Fruit fly (Drosophila melanogaster): Measurements from ENCODE around the gene Dronc.

Gene Dronc

dm6 chr3L:9972007-9972856, 4.0 kb downstream of the Dronc start, which contains the start of the genes CG6674, CG42455 and vnc (continued):
- TF ChIP-seq CG10631 (GFP tag; optimal IDR thresholded peaks at IDR 0.05) = peak; percentile 4
- TF ChIP-seq Eip75B (GFP tag; optimal IDR thresholded peaks at IDR 0.05) = peak; percentile 2
- peak; percentile 27 for TF ChIP-seq acj6 (GFP tag; optimal IDR thresholded peaks at IDR 0.05)
- TF ChIP-seq fd85E (GFP tag; optimal IDR thresholded peaks at IDR 0.05) = no peak
- no peak for TF ChIP-seq achi (GFP tag; optimal IDR thresholded peaks at IDR 0.05)
- no peak for TF ChIP-seq CG3032 (tag; optimal IDR thresholded peaks at IDR 0.05)
- no peak for TF ChIP-seq CG9139 (GFP tag; optimal IDR thresholded peaks at IDR 0.05)
- no peak for TF ChIP-seq Blimp-1 (GFP tag; optimal IDR thresholded peaks at IDR 0.05)
- no peak for TF ChIP-seq net (GFP tag; optimal IDR thresholded peaks at IDR 0.05)
- TF ChIP-seq Lpt (GFP tag; optimal IDR thresholded peaks at IDR 0.05) = no peak
- TF ChIP-seq CG3919 (GFP tag; optimal IDR thresholded peaks at IDR 0.05) = peak; percentile 47
- no peak for TF ChIP-seq Gug (GFP tag; IDR thresholded peaks at IDR 0.05)
- TF ChIP-seq CG7368 (GFP tag; optimal IDR thresholded peaks at IDR 0.05) = no peak
- no peak for TF ChIP-seq salr (GFP tag; optimal IDR thresholded peaks at IDR 0.05)
- no peak for TF ChIP-seq CG15336 (GFP tag; IDR thresholded peaks at IDR 0.05)
- peak; percentile 15 for TF ChIP-seq CG8319 (GFP tag; optimal IDR thresholded peaks at IDR 0.05)
- peak; percentile 5 for TF ChIP-seq Ets21C (GFP tag; optimal IDR thresholded peaks at IDR 0.05)
- peak; percentile 4 for TF ChIP-seq Sox15 (GFP tag; optimal IDR thresholded peaks at IDR 0.05)
- TF ChIP-seq CG31627 (GFP tag; optimal IDR thresholded peaks at IDR 0.05) = peak; percentile 31
- peak; percentile 17 for TF ChIP-seq vri (GFP tag; optimal IDR thresholded peaks at IDR 0.05)
- TF ChIP-seq Sox102F (GFP tag; optimal IDR thresholded peaks at IDR 0.05) = peak; percentile 11
- TF ChIP-seq CG8119 (GFP tag; IDR thresholded peaks at IDR 0.05) = no peak
- TF ChIP-seq Eip93F (GFP tag; optimal IDR thresholded peaks at IDR 0.05) = no peak
- TF ChIP-seq Hr4 (GFP tag; optimal IDR thresholded peaks at IDR 0.05) = peak; percentile 33
- no peak for TF ChIP-seq CG8632 (GFP tag; optimal IDR thresholded peaks at IDR 0.05)

dm6 chr3L:9974172-9974896, 6.1 kb downstream of the Dronc start, which contains the start of gene dpr6:
dpr6 (plus strand) TSS chr3L:9974651.
- TF ChIP-seq lz (GFP tag; optimal IDR thresholded peaks at IDR 0.05) = no peak
- TF ChIP-seq svp (GFP tag) = peak; percentile 7

Measured in whole organism, prepupa.